Fruit fly (Drosophila melanogaster) whole organism, embryonic: ENCODE results near the gene Girdin.
A peak's percentile ranks its signal among the peaks of the same experiment; 100 is the strongest.

Experiments used
- CG11560 ChIP-seq: fragments of 200-800 bp; sonication (Bioruptor generic); IDR thresholded peaks from 3 replicates; pipeline ENCODE4 v1.3.6; 2022; ENCODE audit warnings: missing biosample characterization, missing genetic modification characterization
- CG14050 ChIP-seq: fragments of 200-800 bp; sonication (Bioruptor generic); IDR thresholded peaks from 3 replicates; pipeline ENCODE4 v1.3.6; 2022; ENCODE audit warnings: missing biosample characterization, missing genetic modification characterization
- CG1603 ChIP-seq: fragments of 200-800 bp; sonication (Bioruptor generic); optimal IDR thresholded peaks from 2 replicates; lab custom pipeline; 2019; ENCODE audit warnings: missing biosample characterization, mild to moderate bottlenecking, missing genetic modification characterization, moderate library complexity
- CG34224 ChIP-seq: fragments of 200-800 bp; sonication (Bioruptor generic); IDR thresholded peaks from 3 replicates; pipeline ENCODE4 v1.3.6; 2022; ENCODE audit warnings: missing biosample characterization, missing genetic modification characterization; ENCODE audit not compliant: partially characterized antibody
- Doc2 ChIP-seq: fragments of 200-800 bp; sonication (Bioruptor generic); IDR thresholded peaks from 2 replicates; pipeline ENCODE4 v1.3.6; 2022; ENCODE audit warnings: missing biosample characterization, missing genetic modification characterization
- ac ChIP-seq: fragments of 200-800 bp; sonication (Bioruptor generic); optimal IDR thresholded peaks from 3 replicates; lab custom pipeline; 2017; ENCODE audit warnings: missing biosample characterization, mild to moderate bottlenecking, missing genetic modification characterization
- salm ChIP-seq: fragments of 200-800 bp; sonication (Bioruptor generic); optimal IDR thresholded peaks from 2 replicates; lab custom pipeline; 2018; ENCODE audit warnings: missing biosample characterization, mild to moderate bottlenecking, missing genetic modification characterization
- sr ChIP-seq: fragments of 200-800 bp; sonication (Bioruptor generic); IDR thresholded peaks from 3 replicates; pipeline ENCODE4 v1.3.6; 2022; ENCODE audit warnings: missing biosample characterization, missing genetic modification characterization
- stc ChIP-seq: fragments of 200-800 bp; sonication (Bioruptor generic); IDR thresholded peaks from 2 replicates; pipeline ENCODE4 v1.3.6; 2022; ENCODE audit warnings: missing biosample characterization, missing genetic modification characterization
- usp ChIP-seq: fragments of >200 bp; optimal IDR thresholded peaks from 2 replicates; lab custom pipeline; 2017; ENCODE audit warnings: missing biosample characterization, missing genetic modification characterization

DNA sequence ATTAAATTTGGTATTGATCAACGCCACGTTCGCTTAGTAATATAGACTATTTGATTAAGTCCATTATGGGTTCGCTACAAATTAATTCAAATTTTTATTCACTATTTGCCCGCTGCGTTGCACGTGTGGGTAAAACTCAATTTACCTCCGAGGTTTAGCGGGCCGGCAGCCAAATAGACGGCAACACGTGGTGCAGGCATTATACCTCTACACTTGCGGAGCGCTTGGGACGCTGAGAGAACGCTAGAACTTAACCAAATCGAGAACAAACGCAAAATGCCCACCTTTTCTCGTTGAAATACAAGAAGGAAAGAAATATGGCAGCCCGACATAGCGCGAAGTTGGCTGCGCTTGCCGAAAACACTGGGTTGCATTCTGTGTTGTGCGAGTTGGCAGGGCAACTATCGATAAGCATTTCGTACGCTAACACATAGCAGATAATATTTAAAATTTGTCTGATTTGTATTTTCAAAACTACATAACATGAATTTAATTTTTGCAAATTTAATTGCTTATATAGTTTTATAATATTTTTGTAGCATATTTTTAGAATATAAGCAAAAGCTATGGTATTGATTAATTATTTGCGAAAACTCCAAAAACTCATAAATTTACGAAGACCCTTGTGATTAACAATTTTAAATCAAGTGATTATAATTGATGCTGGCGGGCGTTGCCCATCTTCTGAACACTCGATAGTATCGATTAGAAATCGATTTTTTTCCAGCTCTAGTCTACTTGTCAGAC, 44.1 kb downstream of the Girdin start, which contains the start of the genes RpL28 and eIF1:
- no peak for TF ChIP-seq Doc2 (GFP tag; lab: Robert Waterston, UW)
- peak; percentile 89 for TF ChIP-seq sr (GFP tag; lab: Robert Waterston, UW)
- no peak for TF ChIP-seq usp (GFP tag; lab: Kevin White, UChicago)
- peak; percentile 91 for TF ChIP-seq CG1603 (tag; lab: Kevin White, UChicago)
- peak; percentile 88 for TF ChIP-seq ac (GFP tag; lab: Kevin White, UChicago)
- peak; percentile 79 for TF ChIP-seq stc (GFP tag; lab: Robert Waterston, UW)
- TF ChIP-seq salm (tag; lab: Kevin White, UChicago) = peak; percentile 36
- TF ChIP-seq CG11560 (tag; lab: Robert Waterston, UW) = peak; percentile 71; the same call in 2 of the 3 replicates
- TF ChIP-seq CG34224 = peak; percentile 69; the same call in 2 of the 3 replicates
- TF ChIP-seq CG14050 (GFP tag; lab: Robert Waterston, UW) = peak; percentile 85
